Fruit fly (Drosophila melanogaster): ENCODE data around the gene sll.

sll gene

DNA sequence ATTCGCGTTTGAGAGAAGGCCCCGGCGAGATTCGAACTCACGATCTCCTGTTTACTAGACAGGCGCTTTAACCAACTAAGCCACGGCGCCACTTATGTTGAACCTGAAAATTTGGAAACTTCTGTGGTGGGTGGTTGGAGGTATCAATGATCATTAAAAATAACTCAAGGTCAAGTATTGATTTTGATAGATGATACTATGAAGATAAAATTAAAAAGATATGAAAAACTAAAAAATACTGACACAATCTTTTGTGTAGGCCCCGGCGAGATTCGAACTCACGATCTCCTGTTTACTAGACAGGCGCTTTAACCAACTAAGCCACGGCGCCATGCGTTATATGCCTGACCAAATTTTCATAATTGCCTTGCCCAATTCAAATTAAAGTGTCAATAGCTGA is 18.6 kb downstream of the sll start:
- TF ChIP-seq EcR (GFP tag; optimal IDR thresholded peaks at IDR 0.05) = no peak
- TF ChIP-seq CG34367 (tag; optimal IDR thresholded peaks at IDR 0.05) = no peak
- TF ChIP-seq CG14655 (GFP tag; optimal IDR thresholded peaks at IDR 0.05) = no peak
- no peak for TF ChIP-seq CG15710 (tag; optimal IDR thresholded peaks at IDR 0.05)
- TF ChIP-seq CG10348 (GFP tag; IDR thresholded peaks at IDR 0.05) = no peak
- no peak for TF ChIP-seq D1 (tag; optimal IDR thresholded peaks at IDR 0.05)
- TF ChIP-seq CG32121 (GFP tag; IDR thresholded peaks at IDR 0.05) = no peak
- no peak for TF ChIP-seq Ets98B (GFP tag; IDR thresholded peaks at IDR 0.05)
- TF ChIP-seq CG9948 (tag; optimal IDR thresholded peaks at IDR 0.05) = no peak
- TF ChIP-seq CG13204 (GFP tag; optimal IDR thresholded peaks at IDR 0.05) = no peak

DNA sequence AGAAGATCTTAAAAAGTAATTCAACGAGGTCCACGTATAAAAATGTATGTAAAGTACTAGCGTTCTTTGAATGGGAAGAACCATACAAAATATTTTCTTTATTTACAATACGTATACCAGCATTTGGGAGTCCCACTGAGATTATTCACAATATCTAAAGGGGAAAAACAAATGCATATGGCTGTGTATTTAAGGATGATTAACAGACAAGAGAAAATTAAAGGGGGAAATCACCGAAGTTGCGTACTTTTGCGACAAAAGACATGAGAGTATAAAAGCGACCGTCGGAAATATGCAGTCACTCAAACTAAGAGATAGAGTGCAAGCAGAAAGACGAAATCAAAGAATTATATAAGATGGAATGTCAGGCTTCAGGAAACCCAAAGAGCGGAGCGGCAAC is 19.1 kb downstream of the sll start, which contains the start of gene AttD:
AttD (plus strand) TSS at position 301 of the 400 bp plus-strand sequence.
- TF ChIP-seq CG34367 (tag; optimal IDR thresholded peaks at IDR 0.05) (no peak), CG32121 (GFP tag; IDR thresholded peaks at IDR 0.05) (no peak), CG14655 (GFP tag; optimal IDR thresholded peaks at IDR 0.05) (no peak), CG10348 (GFP tag; IDR thresholded peaks at IDR 0.05) (no peak), rn (GFP tag; IDR thresholded peaks at IDR 0.05) (no peak), Pif1B (GFP tag; optimal IDR thresholded peaks at IDR 0.05) (no peak), CG4496 (GFP tag; IDR thresholded peaks at IDR 0.05) (no peak), CG15710 (tag; optimal IDR thresholded peaks at IDR 0.05) (no peak), CG8301 (tag; optimal IDR thresholded peaks at IDR 0.05) (no peak), Ets98B (GFP tag; IDR thresholded peaks at IDR 0.05) (no peak), Snoo (tag; optimal IDR thresholded peaks at IDR 0.05) (no peak), gl (tag; optimal IDR thresholded peaks at IDR 0.05) (no peak), CG13204 (GFP tag; optimal IDR thresholded peaks at IDR 0.05) (no peak), EcR (GFP tag; optimal IDR thresholded peaks at IDR 0.05) (no peak), CG9948 (tag; optimal IDR thresholded peaks at IDR 0.05) (no peak)

DNA sequence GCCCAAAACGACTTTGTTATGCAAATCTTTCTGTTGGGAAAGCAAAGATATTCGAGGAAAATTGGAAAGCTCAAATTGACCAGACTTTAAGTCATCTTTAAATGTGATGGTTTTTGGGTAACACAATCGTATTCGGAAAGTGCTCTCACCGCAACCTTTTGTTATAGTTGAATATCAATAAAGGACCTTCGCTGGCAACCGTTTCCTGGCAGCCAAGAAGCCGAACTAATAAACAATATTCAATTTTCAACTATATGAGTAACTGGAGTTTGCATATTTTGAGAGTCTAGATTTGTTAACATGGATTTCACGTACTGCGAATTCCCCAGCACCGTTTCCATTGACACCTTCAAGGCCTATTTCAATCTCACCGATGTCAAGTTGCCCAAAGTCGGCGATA is 20.9 kb downstream of the sll start, which contains the start of gene CG14325:
CG14325 (plus strand) TSS at position 301 of the 400 bp plus-strand sequence.
- TF ChIP-seq CG15710 (tag; optimal IDR thresholded peaks at IDR 0.05) (no peak), gl (tag; optimal IDR thresholded peaks at IDR 0.05) (no peak), CG34367 (tag; optimal IDR thresholded peaks at IDR 0.05) (no peak), EcR (GFP tag; optimal IDR thresholded peaks at IDR 0.05) (no peak), CG10348 (GFP tag; IDR thresholded peaks at IDR 0.05) (no peak), CG13204 (GFP tag; optimal IDR thresholded peaks at IDR 0.05) (no peak), Ets98B (GFP tag; IDR thresholded peaks at IDR 0.05) (no peak), CG12605 (GFP tag; IDR thresholded peaks at IDR 0.05) (no peak), fd96Ca (GFP tag; IDR thresholded peaks at IDR 0.05) (no peak), CG17806 (tag; optimal IDR thresholded peaks at IDR 0.05) (no peak)

DNA sequence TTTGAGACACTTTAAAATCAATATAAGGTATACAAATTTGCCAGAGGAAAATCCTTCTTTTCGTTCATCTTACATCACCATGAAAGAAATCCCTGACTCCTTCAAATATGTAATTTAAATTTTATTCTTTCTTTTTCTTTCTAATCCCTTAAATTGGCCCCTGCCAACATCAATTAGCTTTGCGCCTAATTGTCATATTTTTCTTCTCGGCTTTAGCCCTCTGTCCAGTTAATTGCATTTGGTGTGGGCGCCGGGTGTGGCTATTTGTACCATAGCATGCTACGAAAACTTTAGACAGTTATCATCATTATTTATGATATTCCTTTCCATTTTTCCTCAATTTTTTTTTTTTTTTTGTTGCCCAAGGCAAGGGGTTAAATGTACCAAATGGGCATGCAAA is 24.5 kb downstream of the sll start, which contains the start of gene CG43175:
CG43175 (plus strand) TSS at position 301 of the 400 bp plus-strand sequence.
- no peak for TF ChIP-seq Snoo (tag; optimal IDR thresholded peaks at IDR 0.05)
- TF ChIP-seq CG34367 (tag; optimal IDR thresholded peaks at IDR 0.05) = no peak
- no peak for TF ChIP-seq CG15710 (tag; optimal IDR thresholded peaks at IDR 0.05)
- no peak for TF ChIP-seq CG17806 (tag; optimal IDR thresholded peaks at IDR 0.05)
- TF ChIP-seq rn (GFP tag; IDR thresholded peaks at IDR 0.05) = no peak
- TF ChIP-seq CG14655 (GFP tag; optimal IDR thresholded peaks at IDR 0.05) = no peak
- TF ChIP-seq Ets98B (GFP tag; IDR thresholded peaks at IDR 0.05) = no peak
- TF ChIP-seq CG8159 (tag; optimal IDR thresholded peaks at IDR 0.05) = no peak
- TF ChIP-seq CG13204 (GFP tag; optimal IDR thresholded peaks at IDR 0.05) = no peak
- no peak for TF ChIP-seq CG4496 (GFP tag; IDR thresholded peaks at IDR 0.05)
- TF ChIP-seq fd96Ca (GFP tag; IDR thresholded peaks at IDR 0.05) = no peak
- TF ChIP-seq CG8301 (tag; optimal IDR thresholded peaks at IDR 0.05) = no peak
- TF ChIP-seq CG32121 (GFP tag; IDR thresholded peaks at IDR 0.05) = no peak
- no peak for TF ChIP-seq gl (tag; optimal IDR thresholded peaks at IDR 0.05)
- TF ChIP-seq CG12605 (GFP tag; IDR thresholded peaks at IDR 0.05) = no peak
- no peak for TF ChIP-seq CG10348 (GFP tag; IDR thresholded peaks at IDR 0.05)
- no peak for TF ChIP-seq D1 (tag; optimal IDR thresholded peaks at IDR 0.05)
- TF ChIP-seq Pif1A (GFP tag; optimal IDR thresholded peaks at IDR 0.05) = no peak

DNA sequence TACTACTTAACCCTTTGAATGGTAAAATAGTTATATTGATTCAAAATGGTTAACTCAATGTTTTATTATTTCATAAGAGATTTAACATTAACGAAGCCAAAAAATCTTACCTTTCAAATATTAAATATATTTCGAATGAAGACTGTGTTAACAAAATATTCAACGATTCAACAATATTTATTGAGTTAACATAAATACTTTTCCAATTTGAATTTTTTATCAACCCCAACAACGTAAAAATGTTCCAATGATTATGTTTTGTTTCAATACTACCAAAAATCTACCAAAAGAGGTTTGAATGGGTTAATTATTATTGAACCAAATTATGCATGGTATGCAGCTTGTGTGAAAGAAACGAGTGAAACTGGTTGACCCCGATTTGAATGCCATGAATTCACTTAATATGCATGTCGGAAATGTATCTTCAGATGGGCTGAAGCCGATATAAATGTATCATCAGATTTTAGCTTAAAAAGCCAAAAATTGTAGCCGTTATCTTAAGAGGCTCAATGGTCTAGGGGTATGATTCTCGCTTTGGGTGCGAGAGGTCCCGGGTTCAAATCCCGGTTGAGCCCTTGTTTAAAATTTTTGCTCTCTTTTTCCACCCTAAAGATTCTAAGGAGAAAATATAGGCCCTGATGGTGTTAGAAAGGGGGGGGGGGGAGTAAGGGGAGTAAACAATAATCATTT is 25.4 kb downstream of the sll start:
- no peak for TF ChIP-seq D1 (tag; optimal IDR thresholded peaks at IDR 0.05)
- TF ChIP-seq CG13204 (GFP tag; optimal IDR thresholded peaks at IDR 0.05) = no peak
- no peak for TF ChIP-seq CG15710 (tag; optimal IDR thresholded peaks at IDR 0.05)
- no peak for TF ChIP-seq CG14655 (GFP tag; optimal IDR thresholded peaks at IDR 0.05)
- no peak for TF ChIP-seq CG8301 (tag; optimal IDR thresholded peaks at IDR 0.05)
- no peak for TF ChIP-seq Snoo (tag; optimal IDR thresholded peaks at IDR 0.05)
- no peak for TF ChIP-seq CG34367 (tag; optimal IDR thresholded peaks at IDR 0.05)
- no peak for TF ChIP-seq CG8159 (tag; optimal IDR thresholded peaks at IDR 0.05)
- TF ChIP-seq fd96Ca (GFP tag; IDR thresholded peaks at IDR 0.05) = no peak

DNA sequence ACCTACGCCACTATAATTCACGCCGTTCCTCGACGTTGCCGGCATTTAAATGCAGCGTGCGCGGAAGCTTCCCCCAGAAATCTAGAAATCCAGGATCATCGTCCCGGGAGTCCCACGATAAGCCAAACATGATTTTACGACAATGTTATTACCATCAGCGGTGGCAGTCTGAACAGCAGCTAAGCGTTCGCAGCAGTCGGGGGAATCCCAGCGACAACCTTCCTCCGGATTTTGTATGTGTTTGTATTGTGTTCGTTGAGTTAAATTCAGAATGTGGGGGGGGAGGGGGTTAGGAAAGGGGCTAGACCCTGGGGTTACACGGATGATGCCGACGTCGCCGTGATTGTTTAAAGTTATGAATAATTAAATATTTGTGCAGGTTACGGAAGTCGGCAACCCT is 38.1 kb downstream of the sll start:
- TF ChIP-seq Ets98B (GFP tag; IDR thresholded peaks at IDR 0.05) (no peak), CG17806 (tag; optimal IDR thresholded peaks at IDR 0.05) (no peak), CG15710 (tag; optimal IDR thresholded peaks at IDR 0.05) (no peak), CG8301 (tag; optimal IDR thresholded peaks at IDR 0.05) (no peak), D1 (tag; optimal IDR thresholded peaks at IDR 0.05) (no peak), CG4496 (GFP tag; IDR thresholded peaks at IDR 0.05) (no peak), Snoo (tag; optimal IDR thresholded peaks at IDR 0.05) (no peak), Pif1A (GFP tag; optimal IDR thresholded peaks at IDR 0.05) (no peak), Pif1B (GFP tag; optimal IDR thresholded peaks at IDR 0.05) (no peak), fd96Ca (GFP tag; IDR thresholded peaks at IDR 0.05) (no peak), rn (GFP tag; IDR thresholded peaks at IDR 0.05) (no peak), CG9948 (tag; optimal IDR thresholded peaks at IDR 0.05) (no peak), CG10348 (GFP tag; IDR thresholded peaks at IDR 0.05) (no peak), EcR (GFP tag; optimal IDR thresholded peaks at IDR 0.05) (no peak), CG8159 (tag; optimal IDR thresholded peaks at IDR 0.05) (no peak), CG32121 (GFP tag; IDR thresholded peaks at IDR 0.05) (no peak), CG12605 (GFP tag; IDR thresholded peaks at IDR 0.05) (no peak)

All from whole organism, pupa.